Worm (Caenorhabditis elegans) whole organism, mixed stage, embryonic: ENCODE data around the gene R13H9.6.
"Not testable (repeated sequence)": the region's sequence is repeated elsewhere in the genome, so short reads cannot be mapped to it uniquely, and the experiment has no call there.

Experiments used
- bed-3 ChIP-seq: fragments of 200-800 bp; sonication (Bioruptor generic); optimal IDR thresholded peaks from 3 replicates; lab custom pipeline; 2018; ENCODE audit warnings: mild to moderate bottlenecking, missing genetic modification characterization, moderate library complexity, missing compliant biosample characterization
- blmp-1 ChIP-seq: fragments of 150-350 bp; optimal IDR thresholded peaks from 2 replicates; lab custom pipeline; 2014; ENCODE audit warnings: missing biosample characterization, missing genetic modification characterization
- ceh-39 ChIP-seq: fragments of 150-350 bp; optimal IDR thresholded peaks from 2 replicates; lab custom pipeline; 2014; ENCODE audit warnings: missing biosample characterization, missing genetic modification characterization
- ceh-43 ChIP-seq: fragments of 200-800 bp; sonication (Bioruptor generic); optimal IDR thresholded peaks from 2 replicates; lab custom pipeline; 2018; ENCODE audit warnings: mild to moderate bottlenecking, missing genetic modification characterization, moderate library complexity, missing compliant biosample characterization
- ceh-83 ChIP-seq: fragments of 200-800 bp; sonication (Bioruptor generic); optimal IDR thresholded peaks from 2 replicates; lab custom pipeline; 2018; ENCODE audit warnings: mild to moderate bottlenecking, missing genetic modification characterization, missing compliant biosample characterization
- ces-1 ChIP-seq: fragments of 150-350 bp; optimal IDR thresholded peaks from 2 replicates; lab custom pipeline; 2014; ENCODE audit warnings: missing biosample characterization, missing genetic modification reagents, missing genetic modification characterization
- cnd-1 ChIP-seq: fragments of 200-800 bp; sonication (Bioruptor generic); optimal IDR thresholded peaks from 2 replicates; lab custom pipeline; 2018; ENCODE audit warnings: mild to moderate bottlenecking, missing genetic modification characterization, missing compliant biosample characterization
- drap-1 ChIP-seq: fragments of 200-800 bp; sonication (Bioruptor generic); optimal IDR thresholded peaks from 3 replicates; lab custom pipeline; 2018; ENCODE audit warnings: mild to moderate bottlenecking, missing genetic modification characterization, missing compliant biosample characterization
- elt-1 ChIP-seq: sonication (generic microtip); optimal IDR thresholded peaks from 2 replicates; lab custom pipeline; 2017; ENCODE audit warnings: missing genetic modification characterization, mild to moderate bottlenecking, missing compliant biosample characterization, antibody characterized with exemption, moderate library complexity, borderline replicate concordance; ENCODE audit not compliant: insufficient read depth
- elt-3 ChIP-seq: fragments of 150-350 bp; optimal IDR thresholded peaks from 2 replicates; lab custom pipeline; 2014; ENCODE audit warnings: missing biosample characterization, missing genetic modification characterization
- flh-1 ChIP-seq: fragments of 200-800 bp; sonication (Bioruptor generic); optimal IDR thresholded peaks from 2 replicates; lab custom pipeline; 2018; ENCODE audit warnings: mild to moderate bottlenecking, missing genetic modification characterization, moderate library complexity, missing compliant biosample characterization
- ham-2 ChIP-seq: fragments of 200-800 bp; sonication (Bioruptor generic); optimal IDR thresholded peaks from 2 replicates; lab custom pipeline; 2018; ENCODE audit warnings: mild to moderate bottlenecking, missing genetic modification characterization, missing compliant biosample characterization
- hlh-1 ChIP-seq: fragments of 150-350 bp; optimal IDR thresholded peaks from 2 replicates; lab custom pipeline; 2014; ENCODE audit warnings: missing biosample characterization, missing genetic modification reagents, missing genetic modification characterization
- lin-13 ChIP-seq: fragments of 150-350 bp; optimal IDR thresholded peaks from 2 replicates; lab custom pipeline; 2014; ENCODE audit warnings: missing biosample characterization, missing genetic modification characterization
- lin-32 ChIP-seq: fragments of 200-800 bp; sonication (Bioruptor generic); optimal IDR thresholded peaks from 2 replicates; lab custom pipeline; 2018; ENCODE audit warnings: mild to moderate bottlenecking, missing genetic modification characterization, missing compliant biosample characterization
- lsy-2 ChIP-seq: fragments of 150-350 bp; optimal IDR thresholded peaks from 2 replicates; lab custom pipeline; 2014; ENCODE audit warnings: missing biosample characterization, missing genetic modification characterization
- mab-5 ChIP-seq: fragments of 150-350 bp; optimal IDR thresholded peaks from 2 replicates; lab custom pipeline; 2014; ENCODE audit warnings: missing biosample characterization, missing genetic modification characterization
- mep-1 ChIP-seq: fragments of 150-350 bp; optimal IDR thresholded peaks from 2 replicates; lab custom pipeline; 2017; ENCODE audit warnings: missing biosample characterization, missing genetic modification reagents, missing genetic modification characterization, inconsistent platforms
- mls-2 ChIP-seq: sonication (generic microtip); optimal IDR thresholded peaks from 2 replicates; lab custom pipeline; 2016; ENCODE audit warnings: mild to moderate bottlenecking, missing genetic modification characterization, moderate library complexity, missing compliant biosample characterization
- nhr-12 ChIP-seq: fragments of 150-350 bp; optimal IDR thresholded peaks from 2 replicates; lab custom pipeline; 2014; ENCODE audit warnings: missing biosample characterization, missing genetic modification characterization
- nhr-2 ChIP-seq: fragments of 150-350 bp; optimal IDR thresholded peaks from 2 replicates; lab custom pipeline; 2014; ENCODE audit warnings: missing biosample characterization, missing genetic modification characterization
- nhr-237 ChIP-seq: fragments of 150-350 bp; optimal IDR thresholded peaks from 2 replicates; lab custom pipeline; 2014; ENCODE audit warnings: missing biosample characterization, missing genetic modification characterization
- pha-4 ChIP-seq: fragments of 150-350 bp; optimal IDR thresholded peaks from 2 replicates; lab custom pipeline; 2018; ENCODE audit warnings: missing biosample characterization, missing genetic modification reagents, missing genetic modification characterization
- sem-2 ChIP-seq: fragments of 200-800 bp; sonication (Bioruptor generic); optimal IDR thresholded peaks from 2 replicates; lab custom pipeline; 2018; ENCODE audit warnings: mild to moderate bottlenecking, missing genetic modification characterization, missing compliant biosample characterization
- sptf-1 ChIP-seq: sonication (generic microtip); optimal IDR thresholded peaks from 2 replicates; lab custom pipeline; 2017; ENCODE audit warnings: mild to moderate bottlenecking, missing genetic modification characterization, moderate library complexity, missing compliant biosample characterization
- unc-120 ChIP-seq: sonication (generic microtip); optimal IDR thresholded peaks from 2 replicates; lab custom pipeline; 2017; ENCODE audit warnings: missing genetic modification characterization, missing compliant biosample characterization; ENCODE audit not compliant: poor library complexity, severe bottlenecking
- unc-39 ChIP-seq: fragments of 150-350 bp; optimal IDR thresholded peaks from 2 replicates; lab custom pipeline; 2014; ENCODE audit warnings: missing biosample characterization, missing genetic modification characterization
- unc-62 ChIP-seq: fragments of 150-350 bp; optimal IDR thresholded peaks from 2 replicates; lab custom pipeline; 2014; ENCODE audit warnings: missing biosample characterization, missing genetic modification reagents, missing genetic modification characterization
- zip-8 ChIP-seq: fragments of 150-350 bp; optimal IDR thresholded peaks from 2 replicates; lab custom pipeline; 2014; ENCODE audit warnings: missing biosample characterization, missing genetic modification characterization
- ztf-11 ChIP-seq: fragments of 150-350 bp; optimal IDR thresholded peaks from 2 replicates; lab custom pipeline; 2014; ENCODE audit warnings: missing biosample characterization, missing genetic modification characterization

The R13H9.6 gene

DNA sequence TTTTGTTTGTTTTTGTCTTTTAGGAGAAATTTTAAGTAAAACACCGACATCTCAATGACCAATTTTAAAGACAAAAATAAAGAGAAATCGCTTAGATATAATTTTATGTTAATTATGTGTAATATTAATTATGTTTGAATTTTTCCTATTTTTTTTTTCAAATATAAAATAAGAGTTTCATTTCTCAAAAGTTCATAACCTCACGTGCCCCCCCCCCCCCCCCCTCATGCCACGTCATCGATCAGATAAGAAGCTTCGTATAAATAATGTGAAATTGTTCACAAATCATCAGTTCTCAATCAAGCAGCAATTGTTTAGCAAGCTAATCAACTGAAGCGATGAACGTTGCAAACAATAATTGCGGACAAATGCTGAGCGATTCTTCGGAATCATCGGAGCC, 2.2 kb upstream of the R13H9.6 start, which contains the start of gene C02B10.6:
C02B10.6 (plus strand) TSS at position 301 of the 400 bp plus-strand sequence.
- TF ChIP-seq lsy-2, ceh-39, hlh-1 (tag; lab: Kevin White, UChicago): not testable (repeated sequence)

DNA sequence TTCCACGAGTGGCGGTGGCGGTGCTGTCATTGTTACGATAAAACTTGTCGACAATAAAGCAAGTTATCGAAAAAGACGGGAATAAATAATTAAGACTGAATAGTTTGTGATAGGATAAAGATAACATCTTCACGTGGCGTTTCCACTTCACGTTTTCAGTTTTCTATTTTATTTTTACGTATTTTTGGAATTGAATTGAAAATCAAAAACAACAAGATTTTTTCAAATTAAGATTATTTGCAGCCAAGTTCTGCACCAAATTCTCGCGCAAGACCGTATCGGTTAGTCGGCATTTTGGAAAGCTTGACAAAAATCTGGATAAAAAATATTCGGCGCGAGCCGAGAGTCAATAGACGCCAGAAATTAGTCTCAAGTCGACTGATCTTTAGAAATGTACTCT, 1.6 kb downstream of the R13H9.6 start, which contains the start of gene ttbk-2.2:
ttbk-2.2 (minus strand) TSS at position 101 of the 400 bp plus-strand sequence.
- TF ChIP-seq cnd-1, nhr-12, mls-2 (tag; lab: Kevin White, UChicago): not testable (repeated sequence)

DNA sequence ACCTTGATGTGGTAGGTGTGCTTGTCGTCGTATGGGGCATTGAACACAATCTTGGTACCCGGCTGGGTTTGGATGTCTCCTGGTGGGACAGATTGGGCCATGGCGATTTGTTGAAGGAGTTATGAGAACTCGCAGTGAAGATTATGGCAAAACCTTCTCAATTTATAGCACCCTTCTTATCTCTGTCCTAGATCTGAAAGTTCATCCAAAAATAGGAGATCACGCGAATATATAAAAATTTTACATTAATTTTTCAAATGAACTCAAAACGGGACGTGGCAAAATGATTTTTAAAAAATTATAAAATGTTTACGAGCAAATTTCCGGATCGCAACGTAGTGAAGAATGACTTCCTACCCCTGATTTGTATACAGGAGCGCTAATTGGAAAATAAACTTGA, 3.5 kb downstream of the R13H9.6 start, which contains the start of gene msp-53:
msp-53 (minus strand) TSS at position 101 of the 400 bp plus-strand sequence.
- not testable (repeated sequence) for TF ChIP-seq elt-1, lsy-2, ztf-11 (tag; lab: Kevin White, UChicago)

ce11 chrIV:5063297-5063696, 5.1 kb downstream of the R13H9.6 start:
- TF ChIP-seq blmp-1: no peak
- TF ChIP-seq hlh-1 (tag; lab: Kevin White, UChicago): no peak
- TF ChIP-seq unc-62: no peak
- no peak for TF ChIP-seq nhr-12 (tag; lab: Kevin White, UChicago)

- TF ChIP-seq sem-2 (GFP tag; lab: Kevin White, UChicago); mep-1 (tag; lab: Kevin White, UChicago); zip-8 (tag; lab: Kevin White, UChicago): not testable (repeated sequence)
These were observed 6.2 kb downstream of the R13H9.6 start, which contains the start of gene msp-57 for ce11 chrIV:5062278-5062677. msp-57 (plus strand) TSS chrIV:5062578.

DNA sequence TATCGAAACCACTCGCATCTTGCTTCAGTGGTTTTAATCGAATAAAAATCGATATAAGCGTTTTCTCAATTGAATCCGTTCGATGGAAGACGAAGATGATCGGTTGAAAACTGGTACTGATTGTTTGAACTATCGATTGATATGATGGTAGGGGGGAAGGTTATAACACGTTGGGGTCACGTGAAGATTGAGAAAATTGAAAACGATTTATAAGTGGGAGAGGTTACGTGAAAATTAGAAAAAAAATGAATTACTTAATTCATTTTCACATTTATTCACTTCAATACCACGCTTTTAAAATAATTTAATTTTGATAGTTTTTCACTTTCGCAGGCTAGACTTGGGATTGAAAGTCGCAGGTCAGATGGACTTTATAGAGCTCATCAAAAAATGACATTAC, 7.5 kb downstream of the R13H9.6 start, which contains the start of gene C09B9.7:
C09B9.7 (minus strand) TSS at position 101 of the 400 bp plus-strand sequence.
- TF ChIP-seq mab-5 (tag; lab: Kevin White, UChicago): no peak
- TF ChIP-seq unc-39 (tag; lab: Kevin White, UChicago): no peak
- no peak for TF ChIP-seq ceh-43 (GFP tag; lab: Kevin White, UChicago)
- TF ChIP-seq flh-1 (GFP tag; lab: Kevin White, UChicago): no peak
- TF ChIP-seq ham-2 (GFP tag; lab: Kevin White, UChicago): no peak
- no peak for TF ChIP-seq ceh-39 (tag; lab: Kevin White, UChicago)
- TF ChIP-seq ceh-83 (GFP tag; lab: Kevin White, UChicago): no peak
- no peak for TF ChIP-seq pha-4
- no peak for TF ChIP-seq nhr-2 (tag; lab: Kevin White, UChicago)
- no peak for TF ChIP-seq ces-1 (GFP tag; lab: Kevin White, UChicago)
- TF ChIP-seq elt-3 (tag; lab: Kevin White, UChicago): no peak
- TF ChIP-seq elt-1 (tag; lab: Kevin White, UChicago): no peak
- no peak for TF ChIP-seq nhr-237 (tag; lab: Kevin White, UChicago)
- TF ChIP-seq drap-1: no peak
- no peak for TF ChIP-seq lin-13 (tag; lab: Kevin White, UChicago)
- TF ChIP-seq unc-120 (tag; lab: Kevin White, UChicago): no peak
- TF ChIP-seq hlh-1 (tag; lab: Kevin White, UChicago): no peak
- no peak for TF ChIP-seq bed-3 (GFP tag; lab: Kevin White, UChicago)
- TF ChIP-seq sptf-1 (tag; lab: Kevin White, UChicago): no peak
- TF ChIP-seq lin-32: no peak
